Fruit fly (Drosophila melanogaster) whole organism, wandering third instar larva: ENCODE measurements around the gene CG34178.
A peak's percentile ranks its signal among the peaks of the same experiment; 100 is the strongest.

Experiments used
- Abd-B ChIP-seq: fragments of >200 bp; optimal IDR thresholded peaks from 2 replicates; lab custom pipeline; 2017; ENCODE audit warnings: missing biosample characterization, missing genetic modification characterization
- CG32264 ChIP-seq: fragments of 200-800 bp; sonication (Bioruptor generic); optimal IDR thresholded peaks from 2 replicates; lab custom pipeline; 2016; ENCODE audit warnings: missing biosample characterization, missing genetic modification characterization
- CG9705 ChIP-seq: fragments of 200-800 bp; sonication (Bioruptor generic); optimal IDR thresholded peaks from 2 replicates; lab custom pipeline; 2018; ENCODE audit warnings: missing biosample characterization, mild to moderate bottlenecking, missing genetic modification characterization
- CrebA ChIP-seq: fragments of 200-800 bp; sonication (Bioruptor generic); optimal IDR thresholded peaks from 2 replicates; lab custom pipeline; 2016; ENCODE audit warnings: missing biosample characterization, mild to moderate bottlenecking, missing genetic modification characterization, borderline replicate concordance
- Dfd ChIP-seq: fragments of >200 bp; optimal IDR thresholded peaks from 2 replicates; lab custom pipeline; 2017; ENCODE audit warnings: missing biosample characterization, missing genetic modification characterization
- Dif ChIP-seq: fragments of 200-275, 200-300 bp; sonication (Bioruptor generic); optimal IDR thresholded peaks from 2 replicates; lab custom pipeline; 2018; ENCODE audit warnings: missing biosample characterization, missing genetic modification characterization; ENCODE audit not compliant: partially characterized antibody
- GATAd ChIP-seq: sonication (Bioruptor generic); optimal IDR thresholded peaks from 2 replicates; lab custom pipeline; 2016; ENCODE audit warnings: missing biosample characterization, missing genetic modification characterization
- HLH106 ChIP-seq: fragments of 200-800 bp; optimal IDR thresholded peaks from 3 replicates; lab custom pipeline; 2019; ENCODE audit warnings: missing biosample characterization, mild to moderate bottlenecking, missing genetic modification characterization, moderate library complexity
- Hnf4 ChIP-seq: fragments of 200-800 bp; sonication (Bioruptor generic); optimal IDR thresholded peaks from 2 replicates; lab custom pipeline; 2016; ENCODE audit warnings: missing biosample characterization, mild to moderate bottlenecking, missing genetic modification characterization
- Hr78 ChIP-seq: fragments of >200 bp; optimal IDR thresholded peaks from 2 replicates; lab custom pipeline; 2017; ENCODE audit warnings: missing biosample characterization, missing genetic modification characterization
- Hr83 ChIP-seq: fragments of 200-300 bp; sonication (Bioruptor generic); optimal IDR thresholded peaks from 2 replicates; lab custom pipeline; 2016; ENCODE audit warnings: missing biosample characterization, mild to moderate bottlenecking, missing genetic modification characterization, moderate library complexity; ENCODE audit not compliant: poor library complexity, severe bottlenecking
- Jra ChIP-seq: sonication (Bioruptor generic); optimal IDR thresholded peaks from 2 replicates; lab custom pipeline; 2016; ENCODE audit warnings: missing biosample characterization, missing genetic modification characterization
- Mio ChIP-seq: sonication (Bioruptor generic); optimal IDR thresholded peaks from 2 replicates; lab custom pipeline; 2016; ENCODE audit warnings: missing biosample characterization, missing genetic modification characterization
- Myc ChIP-seq: fragments of >200 bp; optimal IDR thresholded peaks from 2 replicates; lab custom pipeline; 2017
- N ChIP-seq: fragments of >200 bp; optimal IDR thresholded peaks from 2 replicates; lab custom pipeline; 2018; ENCODE audit warnings: missing biosample characterization, missing external identifiers, missing genetic modification characterization
- OdsH ChIP-seq: fragments of 200-800 bp; sonication (Bioruptor generic); optimal IDR thresholded peaks from 2 replicates; lab custom pipeline; 2016; ENCODE audit warnings: missing biosample characterization, mild to moderate bottlenecking, missing genetic modification characterization
- Rel ChIP-seq, 2 experiments: fragments of 200-800 bp; sonication (Bioruptor generic) in 1 of 2; optimal IDR thresholded peaks; 2 replicates in 1 of 2; 3 replicates in 1 of 2; lab custom pipeline; 2016 to 2019; ENCODE audit warnings: mild to moderate bottlenecking in 2 of 2, missing biosample characterization in 2 of 2, missing genetic modification characterization in 2 of 2, moderate library complexity in 1 of 2
- Sp1 ChIP-seq: fragments of 200-800 bp; sonication (Bioruptor generic); optimal IDR thresholded peaks from 3 replicates; lab custom pipeline; 2019; ENCODE audit warnings: missing biosample characterization, mild to moderate bottlenecking, missing genetic modification characterization, moderate library complexity
- Vsx2 ChIP-seq: fragments of 200-300, 225-300 bp; sonication (Bioruptor generic); optimal IDR thresholded peaks from 2 replicates; lab custom pipeline; 2018; ENCODE audit warnings: missing biosample characterization, missing genetic modification characterization; ENCODE audit not compliant: partially characterized antibody
- br ChIP-seq: fragments of 200-800 bp; sonication (Bioruptor generic); optimal IDR thresholded peaks from 2 replicates; lab custom pipeline; 2016; ENCODE audit warnings: missing biosample characterization, missing genetic modification characterization
- brk ChIP-seq: fragments of 200-800 bp; sonication (Bioruptor generic); optimal IDR thresholded peaks from 2 replicates; lab custom pipeline; 2016; ENCODE audit warnings: missing biosample characterization, mild to moderate bottlenecking, missing genetic modification characterization
- dl ChIP-seq, 2 experiments: fragments of 175-275, 200-275 bp in 1 of 2; fragments of 200-275 bp in 1 of 2; sonication (Bioruptor generic); optimal IDR thresholded peaks; lab custom pipeline; 2018; ENCODE audit warnings: mild to moderate bottlenecking in 2 of 2, missing biosample characterization in 2 of 2, missing genetic modification characterization in 2 of 2, moderate library complexity in 2 of 2; ENCODE audit not compliant: partially characterized antibody in 2 of 2, insufficient read depth in 1 of 2
- dmrt93B ChIP-seq: fragments of 200-800 bp; sonication (Bioruptor generic); optimal IDR thresholded peaks from 2 replicates; lab custom pipeline; 2018; ENCODE audit warnings: missing biosample characterization, mild to moderate bottlenecking, missing genetic modification characterization
- dsf ChIP-seq: sonication (Bioruptor generic); optimal IDR thresholded peaks from 2 replicates; lab custom pipeline; 2016; ENCODE audit warnings: missing biosample characterization, missing genetic modification characterization, borderline replicate concordance
- ey ChIP-seq: fragments of 200-800 bp; sonication (Bioruptor generic); optimal IDR thresholded peaks from 2 replicates; lab custom pipeline; 2016; ENCODE audit warnings: missing biosample characterization, missing genetic modification characterization
- foxo ChIP-seq, 2 experiments: fragments of 200-800 bp; sonication (Bioruptor generic); optimal IDR thresholded peaks; 2 replicates in 1 of 2; 3 replicates in 1 of 2; lab custom pipeline; 2016 to 2017; ENCODE audit warnings: missing biosample characterization in 2 of 2, missing genetic modification characterization in 2 of 2
- fru ChIP-seq: fragments of 200-800 bp; sonication (Bioruptor generic); optimal IDR thresholded peaks from 3 replicates; lab custom pipeline; 2016; ENCODE audit warnings: missing biosample characterization, mild to moderate bottlenecking, missing genetic modification characterization
- h ChIP-seq: fragments of 200-800 bp; sonication (Bioruptor generic); optimal IDR thresholded peaks from 3 replicates; lab custom pipeline; 2016; ENCODE audit warnings: missing biosample characterization, mild to moderate bottlenecking, missing genetic modification characterization
- jim ChIP-seq: fragments of 175-275, 200-325 bp; sonication (Bioruptor generic); optimal IDR thresholded peaks from 2 replicates; lab custom pipeline; 2016; ENCODE audit warnings: missing biosample characterization, mild to moderate bottlenecking, missing genetic modification characterization
- lola ChIP-seq: fragments of >200 bp; optimal IDR thresholded peaks from 2 replicates; lab custom pipeline; 2017; ENCODE audit warnings: missing biosample characterization, missing genetic modification characterization
- pan ChIP-seq: fragments of >200 bp; optimal IDR thresholded peaks from 2 replicates; lab custom pipeline; 2017
- psq ChIP-seq: fragments of 200-800 bp; sonication (Bioruptor generic); optimal IDR thresholded peaks from 3 replicates; lab custom pipeline; 2017; ENCODE audit warnings: missing biosample characterization, mild to moderate bottlenecking, missing genetic modification characterization, moderate library complexity
- rgr ChIP-seq: fragments of 200-800 bp; sonication (Bioruptor generic); optimal IDR thresholded peaks from 3 replicates; lab custom pipeline; 2016; ENCODE audit warnings: missing biosample characterization, mild to moderate bottlenecking, missing genetic modification characterization
- sage ChIP-seq: fragments of 200-800 bp; sonication (Bioruptor generic); optimal IDR thresholded peaks from 2 replicates; lab custom pipeline; 2016; ENCODE audit warnings: missing biosample characterization, mild to moderate bottlenecking, missing genetic modification characterization
- sv ChIP-seq: fragments of 200-800 bp; sonication (Bioruptor generic); optimal IDR thresholded peaks from 3 replicates; lab custom pipeline; 2016; ENCODE audit warnings: missing biosample characterization, missing genetic modification characterization
- tai ChIP-seq: sonication (Bioruptor generic); optimal IDR thresholded peaks from 2 replicates; lab custom pipeline; 2016; ENCODE audit warnings: missing biosample characterization, missing genetic modification characterization
- usp ChIP-seq: fragments of >200 bp; optimal IDR thresholded peaks from 2 replicates; lab custom pipeline; 2017; ENCODE audit warnings: missing biosample characterization, missing genetic modification characterization
- woc ChIP-seq: sonication (Bioruptor generic); optimal IDR thresholded peaks from 2 replicates; lab custom pipeline; 2016; ENCODE audit warnings: missing biosample characterization, mild to moderate bottlenecking, missing genetic modification characterization

Gene CG34178

DNA sequence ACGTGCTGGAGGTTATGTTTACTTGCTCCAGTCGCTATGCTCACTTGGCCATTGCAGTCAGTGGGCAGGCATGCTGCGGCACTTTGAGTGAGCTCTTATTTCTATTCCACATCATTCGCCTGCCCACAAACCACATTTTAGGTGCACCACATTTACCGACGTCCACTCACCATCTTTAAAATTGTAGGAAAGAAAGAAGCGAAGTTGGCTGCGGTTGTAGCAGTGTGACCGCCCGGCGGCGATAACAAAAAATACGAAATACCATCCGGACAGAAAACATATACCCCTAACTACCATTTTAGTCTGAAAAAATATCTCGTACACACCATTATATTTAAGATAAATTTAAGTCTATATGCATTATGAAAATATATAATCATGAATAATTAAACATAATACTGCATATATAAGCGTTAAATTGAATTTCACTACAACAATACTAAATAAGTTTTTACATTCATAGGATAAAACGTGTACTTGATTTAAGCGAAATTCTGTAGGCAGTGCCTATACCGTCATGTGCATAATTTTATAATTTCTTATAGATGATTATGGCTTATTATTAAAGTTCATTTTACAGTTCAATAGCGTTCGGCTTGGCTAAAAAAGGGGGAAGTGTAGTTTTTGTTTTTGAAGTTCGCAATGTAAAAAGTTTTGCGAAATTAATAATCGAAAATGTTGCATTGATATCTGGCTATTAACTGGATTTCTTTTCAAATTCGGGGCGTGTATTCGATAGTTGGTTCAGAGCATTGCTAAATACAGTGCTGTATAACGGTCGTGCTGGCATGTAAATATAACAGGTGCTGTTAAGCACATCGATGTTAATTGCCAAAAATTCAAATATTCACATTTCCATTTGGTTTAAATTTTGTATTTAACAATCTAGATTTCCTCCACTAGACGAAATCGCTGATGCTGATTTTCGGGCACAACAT, 24.7 kb downstream of the CG34178 start, which contains the start of gene RpL27A:
TSS of gene RpL27A (minus strand) at position 246 of the 938 bp plus-strand sequence.
- TF ChIP-seq tai (GFP tag; lab: Kevin White, UChicago) (no peak), foxo (GFP tag; optimal IDR thresholded peaks at IDR 0.05; lab: Kevin White, UChicago) (peak in 1 of 2 experiments; percentile 67), OdsH (GFP tag; lab: Kevin White, UChicago) (peak; percentile 19), Mio (GFP tag; lab: Kevin White, UChicago) (no peak), brk (GFP tag; lab: Kevin White, UChicago) (no peak), CG9705 (GFP tag; lab: Kevin White, UChicago) (peak; percentile 76), CrebA (GFP tag; lab: Kevin White, UChicago) (no peak), br (GFP tag; lab: Kevin White, UChicago) (peak; percentile 69), usp (no peak), rgr (GFP tag; lab: Kevin White, UChicago) (peak; percentile 87), ey (GFP tag; lab: Kevin White, UChicago) (peak; percentile 17), lola (no peak), Hr78 (GFP tag; lab: Kevin White, UChicago) (no peak), HLH106 (tag; lab: Kevin White, UChicago) (peak; percentile 61), Myc (peak; percentile 40), jim (GFP tag; lab: Kevin White, UChicago) (no peak), Sp1 (peak; percentile 85), pan (lab: Kevin White, UChicago) (no peak), Vsx2 (GFP tag; lab: Kevin White, UChicago) (no peak), woc (GFP tag; lab: Kevin White, UChicago) (no peak), Hr83 (GFP tag; lab: Kevin White, UChicago) (peak; percentile 92), Abd-B (GFP tag; lab: Kevin White, UChicago) (no peak), GATAd (GFP tag; lab: Kevin White, UChicago) (no peak), dsf (no peak), psq (GFP tag; lab: Kevin White, UChicago) (peak; percentile 41), Jra (no peak), sv (GFP tag; lab: Kevin White, UChicago) (peak; percentile 56), h (GFP tag; lab: Kevin White, UChicago) (peak; percentile 52), sage (no peak), Hnf4 (GFP tag; lab: Kevin White, UChicago) (no peak), dmrt93B (GFP tag; lab: Kevin White, UChicago) (peak; percentile 73), Dif (GFP tag; lab: Kevin White, UChicago) (peak; percentile 45), Rel (GFP tag; optimal IDR thresholded peaks at IDR 0.05; lab: Kevin White, UChicago) (no peak), Rel (tag; optimal IDR thresholded peaks at IDR 0.05; lab: Kevin White, UChicago) (peak; percentile 57), Dfd (no peak), dl (GFP tag; optimal IDR thresholded peaks at IDR 0.05; lab: Kevin White, UChicago; ENCODE audit: insufficient read depth in 1 of 2, partially characterized antibody in 2 of 2) (no peak), CG32264 (GFP tag; lab: Kevin White, UChicago) (no peak), fru (GFP tag; lab: Kevin White, UChicago) (peak; percentile 20), N (GFP tag; lab: Kevin White, UChicago) (peak; percentile 78)

DNA sequence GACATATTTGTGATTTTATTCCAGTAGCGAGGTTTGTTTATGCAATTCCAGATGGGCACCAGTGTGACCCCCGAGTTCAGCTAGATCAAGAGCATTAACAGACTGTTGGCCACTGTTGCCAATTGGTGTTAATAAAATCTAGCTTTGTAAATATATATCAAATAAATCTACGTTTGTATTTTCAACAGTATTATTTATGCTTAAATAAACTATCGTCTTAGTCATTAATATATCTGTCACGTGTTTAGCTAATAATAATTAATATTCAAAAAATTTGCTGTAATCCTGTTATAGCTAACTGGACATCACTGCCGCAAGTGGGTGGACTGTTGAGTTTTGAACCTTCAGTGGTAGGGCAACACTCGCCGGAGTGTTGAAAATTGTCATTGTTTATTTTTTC, 25.8 kb downstream of the CG34178 start, which contains the start of the genes mRpL27 and CG15435:
TSS of gene mRpL27 (minus strand) at position 96 of the 400 bp plus-strand sequence.
TSS of gene CG15435 (plus strand) at position 187 of the 400 bp plus-strand sequence.
- TF ChIP-seq CG9705 (GFP tag; lab: Kevin White, UChicago) (peak; percentile 48), Jra (no peak), Sp1 (peak; percentile 20), Mio (GFP tag; lab: Kevin White, UChicago) (no peak), OdsH (GFP tag; lab: Kevin White, UChicago) (peak; percentile 7), Dfd (no peak), Abd-B (GFP tag; lab: Kevin White, UChicago) (no peak), Rel (GFP tag; optimal IDR thresholded peaks at IDR 0.05; lab: Kevin White, UChicago) (no peak), Rel (tag; optimal IDR thresholded peaks at IDR 0.05; lab: Kevin White, UChicago) (peak; percentile 24), Myc (peak; percentile 96), CG32264 (GFP tag; lab: Kevin White, UChicago) (no peak), tai (GFP tag; lab: Kevin White, UChicago) (no peak), h (GFP tag; lab: Kevin White, UChicago) (peak; percentile 31), pan (lab: Kevin White, UChicago) (no peak), rgr (GFP tag; lab: Kevin White, UChicago) (peak; percentile 15), ey (GFP tag; lab: Kevin White, UChicago) (no peak), CrebA (GFP tag; lab: Kevin White, UChicago) (no peak), HLH106 (tag; lab: Kevin White, UChicago) (peak; percentile 51), foxo (GFP tag; optimal IDR thresholded peaks at IDR 0.05; lab: Kevin White, UChicago) (peak in 1 of 2 experiments; percentile 29), psq (GFP tag; lab: Kevin White, UChicago) (no peak), Hr83 (GFP tag; lab: Kevin White, UChicago) (no peak), woc (GFP tag; lab: Kevin White, UChicago) (peak; percentile 87), Vsx2 (GFP tag; lab: Kevin White, UChicago) (no peak), N (GFP tag; lab: Kevin White, UChicago) (no peak)
